Worm (Caenorhabditis elegans) whole organism, L4 larva: ENCODE data around the gene ZC250.5.

Experiments used
- Y75B8A.6 ChIP-seq: fragments of 200-800 bp; sonication (Bioruptor generic); IDR thresholded peaks from 2 replicates; pipeline ENCODE4 v1.3.6; 2022; ENCODE audit warnings: missing genetic modification reagents, missing genetic modification characterization, missing compliant biosample characterization
- madf-9 ChIP-seq: fragments of 200-800 bp; sonication (Bioruptor generic); conservative IDR thresholded peaks from 2 replicates; pipeline ENCODE4 v1.3.6; 2022; ENCODE audit warnings: missing genetic modification reagents, missing genetic modification characterization, missing compliant biosample characterization
- mdt-29 ChIP-seq: fragments of 200-800 bp; sonication (Bioruptor generic); IDR thresholded peaks from 2 replicates; pipeline ENCODE4 v1.3.6; 2022; ENCODE audit warnings: missing genetic modification reagents, missing genetic modification characterization, missing compliant biosample characterization
- nhr-10 ChIP-seq: fragments of 150-350 bp; optimal IDR thresholded peaks from 2 replicates; lab custom pipeline; 2014; ENCODE audit warnings: missing biosample characterization, missing genetic modification characterization
- nhr-28 ChIP-seq: fragments of 150-350 bp; optimal IDR thresholded peaks from 2 replicates; lab custom pipeline; 2014; ENCODE audit warnings: missing biosample characterization, missing genetic modification characterization
- pha-4 ChIP-seq, 2 experiments: fragments of 150-350 bp in 1 of 2; fragments of 200-800 bp in 1 of 2; sonication (Bioruptor generic) in 1 of 2; IDR thresholded peaks in 1 of 2; optimal IDR thresholded peaks in 1 of 2; 2 replicates each; pipeline versions ENCODE4 v1.3.6 to Lab custom; 2014 to 2022; ENCODE audit warnings: missing genetic modification characterization in 2 of 2, missing genetic modification reagents in 2 of 2, missing biosample characterization in 1 of 2, missing compliant biosample characterization in 1 of 2

DNA sequence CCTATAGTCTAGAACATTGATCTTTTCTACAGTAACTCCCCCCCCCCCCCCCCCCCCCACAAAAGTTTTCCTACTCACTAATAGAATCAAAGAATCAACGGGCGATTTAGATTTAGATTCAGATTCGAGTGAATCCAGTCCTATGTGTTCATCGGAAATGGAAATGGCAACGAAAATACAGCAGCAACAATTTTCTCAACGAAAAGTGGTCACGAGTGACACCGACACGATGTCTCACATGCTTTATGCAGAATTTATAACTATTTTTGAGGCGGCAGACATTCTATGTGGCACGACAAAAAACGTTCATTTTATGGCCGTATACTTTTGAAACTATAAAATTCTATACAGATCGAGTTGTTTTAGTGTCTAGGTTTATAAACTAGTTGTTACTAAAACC lies 39.6 kb downstream of the ZC250.5 start:
- TF ChIP-seq pha-4 (GFP tag; IDR thresholded peaks at IDR 0.05; lab: Robert Waterston, UW) (no peak), pha-4 (tag; optimal IDR thresholded peaks at IDR 0.05; lab: Kevin White, UChicago) (no peak), nhr-28 (no peak), Y75B8A.6 (no peak), madf-9 (GFP tag; lab: Robert Waterston, UW) (no peak), nhr-10 (no peak), mdt-29 (GFP tag; lab: Robert Waterston, UW) (no peak)
